Worm (Caenorhabditis elegans): ENCODE data around the gene hlh-30.
A peak's percentile ranks its signal among the peaks of the same experiment; 100 is the strongest.

hlh-30 gene

ce11 chrIV:4024159-4025004, 10.4 kb downstream of the hlh-30 start:
- TF ChIP-seq xbp-1 (tag; optimal IDR thresholded peaks at IDR 0.05) (peak; percentile 44), hpl-2 (GFP tag; optimal IDR thresholded peaks at IDR 0.05) (no peak), tlp-1 (tag; optimal IDR thresholded peaks at IDR 0.05) (no peak), rnt-1 (tag; optimal IDR thresholded peaks at IDR 0.05) (peak; percentile 88), mdl-1 (tag; optimal IDR thresholded peaks at IDR 0.05) (peak in 1 of 2 experiments; percentile 94), unc-130 (tag; optimal IDR thresholded peaks at IDR 0.05) (peak; percentile 78), nhr-90 (tag; optimal IDR thresholded peaks at IDR 0.05; ENCODE audit: poor library complexity) (peak; percentile 38), aha-1 (tag; optimal IDR thresholded peaks at IDR 0.05) (peak; percentile 7), pax-3 (tag; optimal IDR thresholded peaks at IDR 0.05) (peak; percentile 65), alr-1 (tag; optimal IDR thresholded peaks at IDR 0.05; ENCODE audit: borderline replicate concordance) (no peak), pag-3 (tag; optimal IDR thresholded peaks at IDR 0.05; ENCODE audit: borderline replicate concordance, insufficient read depth) (peak; percentile 53), Y116A8C.19 (tag; optimal IDR thresholded peaks at IDR 0.05; ENCODE audit: borderline replicate concordance) (no peak), lin-39 (tag; optimal IDR thresholded peaks at IDR 0.05) (peak; percentile 29), dsc-1 (tag; optimal IDR thresholded peaks at IDR 0.05) (peak; percentile 52), skn-1 (tag; optimal IDR thresholded peaks at IDR 0.05) (peak; percentile 83), pqm-1 (tag; optimal IDR thresholded peaks at IDR 0.05) (no peak), jun-1 (tag; optimal IDR thresholded peaks at IDR 0.05) (peak; percentile 73), dpl-1 (GFP tag; optimal IDR thresholded peaks at IDR 0.05) (peak; percentile 42 to 67 (median 60)), vab-15 (tag; optimal IDR thresholded peaks at IDR 0.05) (no peak), ztf-4 (tag; optimal IDR thresholded peaks at IDR 0.05) (peak; percentile 0), ama-1 (optimal IDR thresholded peaks at IDR 0.05) (no peak), hlh-4 (tag; optimal IDR thresholded peaks at IDR 0.05) (no peak), elt-3 (tag; optimal IDR thresholded peaks at IDR 0.05) (peak; percentile 50 to 68 (median 55)), swsn-7 (tag; optimal IDR thresholded peaks at IDR 0.05) (peak; percentile 67), zip-4 (GFP tag; optimal IDR thresholded peaks at IDR 0.05) (no peak), nhr-84 (tag; optimal IDR thresholded peaks at IDR 0.05) (no peak), fkh-10 (GFP tag; optimal IDR thresholded peaks at IDR 0.05) (peak; percentile 22), unc-86 (tag; optimal IDR thresholded peaks at IDR 0.05) (peak; percentile 0), C16A3.4 (tag; optimal IDR thresholded peaks at IDR 0.05) (peak; percentile 75), irx-1 (tag; optimal IDR thresholded peaks at IDR 0.05) (peak; percentile 31), ets-5 (GFP tag; IDR thresholded peaks at IDR 0.05) (no peak), nhr-19 (GFP tag; conservative IDR thresholded peaks at IDR 0.05) (peak; percentile 76), fkh-8 (tag; optimal IDR thresholded peaks at IDR 0.05) (peak; percentile 91), nhr-77 (tag; optimal IDR thresholded peaks at IDR 0.05) (peak; percentile 79), nhr-12 (tag; optimal IDR thresholded peaks at IDR 0.05) (no peak), unc-30 (tag; optimal IDR thresholded peaks at IDR 0.05) (no peak), nhr-47 (tag; optimal IDR thresholded peaks at IDR 0.05) (peak; percentile 77), blmp-1 (tag; optimal IDR thresholded peaks at IDR 0.05) (peak; percentile 82), ztf-11 (tag; optimal IDR thresholded peaks at IDR 0.05) (peak in 1 of 2 experiments; percentile 35), lsy-2 (tag; optimal IDR thresholded peaks at IDR 0.05) (peak; percentile 50 to 81), nhr-71 (tag; optimal IDR thresholded peaks at IDR 0.05) (peak; percentile 85), ceh-82 (tag; optimal IDR thresholded peaks at IDR 0.05) (peak; percentile 29 to 77 (median 67)), unc-62 (GFP tag; optimal IDR thresholded peaks at IDR 0.05) (no peak), tbx-2 (tag; optimal IDR thresholded peaks at IDR 0.05) (peak; percentile 82), lin-13 (GFP tag; optimal IDR thresholded peaks at IDR 0.05) (peak; percentile 76), zag-1 (tag; optimal IDR thresholded peaks at IDR 0.05) (no peak), lin-35 (GFP tag; optimal IDR thresholded peaks at IDR 0.05) (peak; percentile 48 to 79), ceh-88 (GFP tag; IDR thresholded peaks at IDR 0.05) (no peak), grh-1 (GFP tag; IDR thresholded peaks at IDR 0.05) (peak; percentile 50), snu-23 (GFP tag; optimal IDR thresholded peaks at IDR 0.05) (peak; percentile 65), isw-1 (GFP tag; IDR thresholded peaks at IDR 0.05) (0 out of 2 replicates have a peak, but pooled peaks have one; percentile 5)

Measured in whole organism, L1 larva.